Worm (Caenorhabditis elegans): ENCODE data around the gene sucl-1.

Gene sucl-1

ce11 chrX:14771682-14772081 is 17.9 kb downstream of the sucl-1 start, which contains the start of gene Y16B4A.2:
Gene Y16B4A.2 (minus strand): TSS chrX:14771851.
- TF ChIP-seq hlh-1 (tag; optimal IDR thresholded peaks at IDR 0.05): no peak
- no peak for TF ChIP-seq bed-3 (GFP tag; optimal IDR thresholded peaks at IDR 0.05)
- no peak for TF ChIP-seq ceh-43 (GFP tag; optimal IDR thresholded peaks at IDR 0.05)
- TF ChIP-seq mab-5 (tag; optimal IDR thresholded peaks at IDR 0.05): no peak
- TF ChIP-seq nhr-12 (tag; optimal IDR thresholded peaks at IDR 0.05): no peak
- no peak for TF ChIP-seq mep-1 (tag; optimal IDR thresholded peaks at IDR 0.05)
- no peak for TF ChIP-seq nhr-237 (tag; optimal IDR thresholded peaks at IDR 0.05)
- TF ChIP-seq elt-1 (tag; optimal IDR thresholded peaks at IDR 0.05; ENCODE audit: borderline replicate concordance, insufficient read depth): no peak
- no peak for TF ChIP-seq ceh-39 (tag; optimal IDR thresholded peaks at IDR 0.05)
- no peak for TF ChIP-seq ham-2 (GFP tag; optimal IDR thresholded peaks at IDR 0.05)
- no peak for TF ChIP-seq lsy-2 (tag; optimal IDR thresholded peaks at IDR 0.05)
- no peak for TF ChIP-seq ztf-11 (tag; optimal IDR thresholded peaks at IDR 0.05)
- TF ChIP-seq sem-2 (GFP tag; optimal IDR thresholded peaks at IDR 0.05): no peak
- TF ChIP-seq ceh-83 (GFP tag; optimal IDR thresholded peaks at IDR 0.05): no peak
- no peak for TF ChIP-seq elt-3 (tag; optimal IDR thresholded peaks at IDR 0.05)
- no peak for TF ChIP-seq zip-8 (tag; optimal IDR thresholded peaks at IDR 0.05)
- no peak for TF ChIP-seq blmp-1 (tag; optimal IDR thresholded peaks at IDR 0.05)
- no peak for TF ChIP-seq ces-1 (GFP tag; optimal IDR thresholded peaks at IDR 0.05)
- no peak for TF ChIP-seq nhr-2 (tag; optimal IDR thresholded peaks at IDR 0.05)

ce11 chrX:14773238-14773637 is 19.4 kb downstream of the sucl-1 start, which contains the start of gene unc-3:
Gene unc-3 (plus strand): TSS chrX:14773538.
- TF ChIP-seq snpc-4 (tag; optimal IDR thresholded peaks at IDR 0.05) (no peak), cnd-1 (tag; optimal IDR thresholded peaks at IDR 0.05) (no peak), ceh-43 (GFP tag; optimal IDR thresholded peaks at IDR 0.05) (no peak), nhr-28 (tag; optimal IDR thresholded peaks at IDR 0.05) (no peak), mab-5 (tag; optimal IDR thresholded peaks at IDR 0.05) (no peak), mls-2 (tag; optimal IDR thresholded peaks at IDR 0.05) (no peak), lsy-2 (tag; optimal IDR thresholded peaks at IDR 0.05) (no peak), nhr-237 (tag; optimal IDR thresholded peaks at IDR 0.05) (no peak), sem-2 (GFP tag; optimal IDR thresholded peaks at IDR 0.05) (no peak), sptf-1 (tag; optimal IDR thresholded peaks at IDR 0.05) (no peak), ceh-83 (GFP tag; optimal IDR thresholded peaks at IDR 0.05) (no peak), bed-3 (GFP tag; optimal IDR thresholded peaks at IDR 0.05) (no peak), nhr-76 (tag; optimal IDR thresholded peaks at IDR 0.05) (no peak), hlh-1 (tag; optimal IDR thresholded peaks at IDR 0.05) (no peak), mep-1 (tag; optimal IDR thresholded peaks at IDR 0.05) (no peak), unc-120 (tag; optimal IDR thresholded peaks at IDR 0.05; ENCODE audit: poor library complexity, severe bottlenecking) (no peak), nhr-12 (tag; optimal IDR thresholded peaks at IDR 0.05) (no peak), lin-32 (GFP tag; optimal IDR thresholded peaks at IDR 0.05) (no peak), drap-1 (GFP tag; optimal IDR thresholded peaks at IDR 0.05) (no peak), blmp-1 (tag; optimal IDR thresholded peaks at IDR 0.05) (no peak)

ce11 chrX:14775222-14775621 is 21.4 kb downstream of the sucl-1 start:
- TF ChIP-seq nhr-76 (tag; optimal IDR thresholded peaks at IDR 0.05): no peak
- TF ChIP-seq lin-13 (tag; optimal IDR thresholded peaks at IDR 0.05): no peak

ce11 chrX:14776312-14776711 is 22.5 kb downstream of the sucl-1 start:
- TF ChIP-seq nhr-12 (tag; optimal IDR thresholded peaks at IDR 0.05) (no peak), snpc-4 (tag; optimal IDR thresholded peaks at IDR 0.05) (no peak), unc-62 (GFP tag; optimal IDR thresholded peaks at IDR 0.05) (no peak), lsy-2 (tag; optimal IDR thresholded peaks at IDR 0.05) (peak; percentile 34)

ce11 chrX:14778112-14778511 is 24.3 kb downstream of the sucl-1 start:
- no peak for TF ChIP-seq nhr-237 (tag; optimal IDR thresholded peaks at IDR 0.05)
- TF ChIP-seq drap-1 (GFP tag; optimal IDR thresholded peaks at IDR 0.05): no peak
- TF ChIP-seq elt-3 (tag; optimal IDR thresholded peaks at IDR 0.05): no peak
- no peak for TF ChIP-seq ham-2 (GFP tag; optimal IDR thresholded peaks at IDR 0.05)
- TF ChIP-seq ces-1 (GFP tag; optimal IDR thresholded peaks at IDR 0.05): peak; percentile 89
- no peak for TF ChIP-seq hlh-1 (tag; optimal IDR thresholded peaks at IDR 0.05)

ce11 chrX:14780176-14780575 is 26.4 kb downstream of the sucl-1 start:
- TF ChIP-seq unc-62 (GFP tag; optimal IDR thresholded peaks at IDR 0.05) (peak; percentile 68), nhr-2 (tag; optimal IDR thresholded peaks at IDR 0.05) (peak; percentile 12), unc-120 (tag; optimal IDR thresholded peaks at IDR 0.05; ENCODE audit: poor library complexity, severe bottlenecking) (no peak)
